Fruit fly (Drosophila melanogaster): ENCODE measurements around the gene Keap1.

Keap1 gene

DNA sequence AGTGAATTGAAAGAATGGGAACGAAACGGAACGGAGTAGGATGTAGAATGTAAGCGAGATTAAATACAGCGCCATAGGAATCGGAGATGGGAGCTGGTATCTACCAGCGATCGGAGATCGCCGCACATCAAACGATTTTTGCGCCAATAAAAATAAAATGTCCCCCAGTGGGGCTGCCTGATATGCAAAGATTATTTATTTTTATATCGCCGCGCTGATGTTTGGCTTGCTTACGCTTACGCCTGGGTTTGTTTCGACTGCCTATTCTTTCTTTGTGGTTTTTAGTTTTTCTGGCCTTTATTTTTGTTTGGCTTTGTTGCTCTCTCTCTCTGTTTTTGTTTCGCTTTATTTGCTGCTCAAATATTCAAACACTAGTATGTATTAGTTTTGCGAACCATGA lies 16.0 kb downstream of the Keap1 start:
- TF ChIP-seq Hnf4 (GFP tag; optimal IDR thresholded peaks at IDR 0.05) = no peak
- no peak for TF ChIP-seq Hr78 (GFP tag; optimal IDR thresholded peaks at IDR 0.05)
- no peak for TF ChIP-seq dl (GFP tag; optimal IDR thresholded peaks at IDR 0.05; ENCODE audit: insufficient read depth in 1 of 2, partially characterized antibody in 2 of 2)
- TF ChIP-seq Dfd (GFP tag; optimal IDR thresholded peaks at IDR 0.05) = no peak
- no peak for TF ChIP-seq OdsH (GFP tag; optimal IDR thresholded peaks at IDR 0.05)
- TF ChIP-seq fru (GFP tag; optimal IDR thresholded peaks at IDR 0.05) = no peak

DNA sequence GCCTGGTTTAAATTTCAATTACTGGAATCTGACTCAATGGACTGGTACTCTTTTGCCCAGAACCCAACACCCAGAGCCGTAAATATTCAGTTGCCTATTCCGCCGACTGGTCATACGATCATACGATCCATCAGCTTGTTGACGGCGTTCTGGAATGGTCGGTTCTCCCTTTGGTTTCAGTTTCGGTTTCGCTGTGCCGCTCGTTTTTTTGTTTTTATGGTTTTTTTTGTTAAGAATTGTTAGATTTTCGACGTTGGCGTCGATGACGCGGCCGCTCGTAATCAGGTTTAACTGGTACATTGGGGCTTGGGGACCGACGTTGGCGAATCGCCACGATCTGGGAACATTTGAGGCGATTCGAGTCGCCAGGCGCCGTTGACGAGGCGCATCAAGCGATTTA lies 17.0 kb downstream of the Keap1 start:
- TF ChIP-seq lola (GFP tag; optimal IDR thresholded peaks at IDR 0.05) (no peak), Dif (GFP tag; optimal IDR thresholded peaks at IDR 0.05; ENCODE audit: partially characterized antibody) (peak; percentile 27)

DNA sequence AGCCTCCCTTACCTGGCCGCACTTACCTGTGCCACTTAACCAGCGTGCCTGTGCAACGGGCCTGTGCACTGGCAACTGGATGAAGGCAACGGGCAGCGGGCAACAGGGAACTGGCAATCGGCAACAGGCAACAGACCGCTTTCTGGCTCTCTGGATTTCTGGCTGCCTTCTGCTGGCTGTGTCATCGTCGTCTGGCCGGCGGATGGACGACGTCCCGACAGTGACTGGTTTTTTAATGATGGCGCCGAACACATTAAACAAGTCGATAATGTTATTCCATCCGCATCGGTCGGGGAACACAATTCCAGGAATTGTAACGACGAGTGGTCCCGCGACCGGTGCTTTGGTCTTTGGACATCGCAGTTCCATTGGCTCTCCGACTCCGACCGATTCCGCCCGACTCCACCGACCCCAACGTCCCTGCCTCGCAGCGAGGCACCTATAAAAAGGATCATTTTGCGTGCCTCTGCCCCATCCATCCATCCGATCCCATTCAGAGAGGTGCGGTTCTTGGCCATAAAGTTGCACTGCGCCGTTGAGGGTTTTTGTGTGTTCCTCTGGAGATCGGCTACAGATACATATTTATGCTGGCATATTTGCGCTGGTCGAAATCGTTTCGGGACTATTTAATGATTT lies 17.9 kb downstream of the Keap1 start:
- TF ChIP-seq Hr83 (GFP tag; optimal IDR thresholded peaks at IDR 0.05; ENCODE audit: poor library complexity, severe bottlenecking) = peak; percentile 38
- peak in 1 of 2 experiments; percentile 9 for TF ChIP-seq dl (GFP tag; optimal IDR thresholded peaks at IDR 0.05; ENCODE audit: insufficient read depth in 1 of 2, partially characterized antibody in 2 of 2)
- TF ChIP-seq N (GFP tag; optimal IDR thresholded peaks at IDR 0.05) = no peak
- no peak for TF ChIP-seq lola (GFP tag; optimal IDR thresholded peaks at IDR 0.05)
- peak; percentile 56 for TF ChIP-seq Dif (GFP tag; optimal IDR thresholded peaks at IDR 0.05; ENCODE audit: partially characterized antibody)
- no peak for TF ChIP-seq jim (GFP tag; optimal IDR thresholded peaks at IDR 0.05)
- peak; percentile 2 for TF ChIP-seq HLH106 (tag; optimal IDR thresholded peaks at IDR 0.05)
- no peak for TF ChIP-seq dmrt93B (GFP tag; optimal IDR thresholded peaks at IDR 0.05)
- TF ChIP-seq br (GFP tag; optimal IDR thresholded peaks at IDR 0.05) = no peak
- TF ChIP-seq OdsH (GFP tag; optimal IDR thresholded peaks at IDR 0.05) = no peak
- peak; percentile 61 for TF ChIP-seq Rel (GFP tag; optimal IDR thresholded peaks at IDR 0.05)
- no peak for TF ChIP-seq Rel (tag; optimal IDR thresholded peaks at IDR 0.05)
- TF ChIP-seq Dfd (GFP tag; optimal IDR thresholded peaks at IDR 0.05) = no peak
- no peak for TF ChIP-seq sv (GFP tag; optimal IDR thresholded peaks at IDR 0.05)
- TF ChIP-seq Jra (GFP tag; optimal IDR thresholded peaks at IDR 0.05) = no peak
- peak; percentile 7 for TF ChIP-seq psq (GFP tag; optimal IDR thresholded peaks at IDR 0.05)
- peak; percentile 79 for TF ChIP-seq brk (GFP tag; optimal IDR thresholded peaks at IDR 0.05)
- TF ChIP-seq fru (GFP tag; optimal IDR thresholded peaks at IDR 0.05) = peak; percentile 32
- no peak for TF ChIP-seq h (GFP tag; optimal IDR thresholded peaks at IDR 0.05)
- TF ChIP-seq Myc (optimal IDR thresholded peaks at IDR 0.05) = no peak
- peak; percentile 29 for TF ChIP-seq Vsx2 (GFP tag; optimal IDR thresholded peaks at IDR 0.05; ENCODE audit: partially characterized antibody)

DNA sequence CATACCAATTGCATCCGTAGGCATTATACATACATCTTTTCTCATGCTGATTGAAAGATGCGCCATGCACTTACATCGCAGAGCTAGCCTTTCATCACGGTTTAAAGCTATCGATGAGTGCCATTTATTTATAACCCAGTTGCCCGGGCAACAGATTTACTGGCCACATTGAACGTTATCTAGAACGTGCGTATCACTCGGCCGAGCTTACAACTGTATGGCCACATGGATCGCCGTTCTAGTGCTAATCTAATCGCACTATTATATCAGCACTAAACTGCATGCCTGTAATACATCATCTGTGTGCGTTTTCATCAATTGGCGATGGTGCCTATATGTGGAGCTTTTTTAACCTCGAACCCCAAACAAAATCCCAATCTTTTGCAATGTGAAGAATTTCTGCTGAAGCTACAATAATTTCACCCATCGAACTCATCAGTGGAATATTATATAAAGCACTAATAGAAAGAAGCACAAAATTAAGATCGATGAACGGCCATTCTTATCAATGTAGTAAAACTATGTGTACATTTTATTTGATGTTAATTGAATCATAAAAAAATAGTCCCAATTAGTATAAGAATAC lies 18.8 kb downstream of the Keap1 start:
- TF ChIP-seq CG32264 (GFP tag; optimal IDR thresholded peaks at IDR 0.05) (no peak), Sp1 (GFP tag; optimal IDR thresholded peaks at IDR 0.05) (no peak), dmrt93B (GFP tag; optimal IDR thresholded peaks at IDR 0.05) (no peak), br (GFP tag; optimal IDR thresholded peaks at IDR 0.05) (no peak), usp (GFP tag; optimal IDR thresholded peaks at IDR 0.05) (no peak), dsf (GFP tag; optimal IDR thresholded peaks at IDR 0.05; ENCODE audit: borderline replicate concordance) (no peak)

DNA sequence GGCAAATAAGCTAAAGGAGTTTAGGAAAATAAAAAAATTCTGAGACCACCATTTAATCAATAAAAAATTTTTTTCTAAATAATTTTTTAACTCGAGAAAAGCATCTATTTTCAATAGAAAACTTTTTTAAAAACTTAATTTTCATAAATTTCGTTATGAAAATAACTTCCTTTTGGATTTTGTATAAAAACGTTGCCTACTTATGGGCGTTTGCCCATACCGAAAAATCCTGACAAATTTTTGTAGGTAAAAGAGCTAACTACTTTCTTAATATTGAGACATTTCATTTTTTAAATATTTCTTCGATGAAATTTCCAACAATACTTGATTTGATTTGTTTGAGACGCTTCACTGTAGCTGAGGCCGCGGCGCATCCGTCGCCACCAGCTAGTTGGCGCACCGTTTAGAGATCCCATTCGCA lies 19.5 kb downstream of the Keap1 start:
- TF ChIP-seq sv (GFP tag; optimal IDR thresholded peaks at IDR 0.05) (peak; percentile 32), CG32264 (GFP tag; optimal IDR thresholded peaks at IDR 0.05) (no peak), sage (GFP tag; optimal IDR thresholded peaks at IDR 0.05) (no peak), CrebA (GFP tag; optimal IDR thresholded peaks at IDR 0.05; ENCODE audit: borderline replicate concordance) (no peak), pan (optimal IDR thresholded peaks at IDR 0.05) (no peak), foxo (GFP tag; optimal IDR thresholded peaks at IDR 0.05) (peak in 1 of 2 experiments; percentile 20), CG9705 (GFP tag; optimal IDR thresholded peaks at IDR 0.05) (no peak), Mio (GFP tag; optimal IDR thresholded peaks at IDR 0.05) (no peak), brk (GFP tag; optimal IDR thresholded peaks at IDR 0.05) (no peak), woc (GFP tag; optimal IDR thresholded peaks at IDR 0.05) (peak; percentile 20), OdsH (GFP tag; optimal IDR thresholded peaks at IDR 0.05) (no peak), Dif (GFP tag; optimal IDR thresholded peaks at IDR 0.05; ENCODE audit: partially characterized antibody) (no peak), tai (GFP tag; optimal IDR thresholded peaks at IDR 0.05) (no peak), dmrt93B (GFP tag; optimal IDR thresholded peaks at IDR 0.05) (no peak), GATAd (GFP tag; optimal IDR thresholded peaks at IDR 0.05) (no peak), br (GFP tag; optimal IDR thresholded peaks at IDR 0.05) (no peak), Vsx2 (GFP tag; optimal IDR thresholded peaks at IDR 0.05; ENCODE audit: partially characterized antibody) (no peak), ey (GFP tag; optimal IDR thresholded peaks at IDR 0.05) (peak; percentile 31), dsf (GFP tag; optimal IDR thresholded peaks at IDR 0.05; ENCODE audit: borderline replicate concordance) (no peak), jim (GFP tag; optimal IDR thresholded peaks at IDR 0.05) (no peak), psq (GFP tag; optimal IDR thresholded peaks at IDR 0.05) (peak; percentile 12), HLH106 (tag; optimal IDR thresholded peaks at IDR 0.05) (no peak), Hnf4 (GFP tag; optimal IDR thresholded peaks at IDR 0.05) (no peak), N (GFP tag; optimal IDR thresholded peaks at IDR 0.05) (no peak), Jra (GFP tag; optimal IDR thresholded peaks at IDR 0.05) (no peak), Dfd (GFP tag; optimal IDR thresholded peaks at IDR 0.05) (no peak), Abd-B (GFP tag; optimal IDR thresholded peaks at IDR 0.05) (no peak), h (GFP tag; optimal IDR thresholded peaks at IDR 0.05) (no peak), Rel (GFP tag; optimal IDR thresholded peaks at IDR 0.05) (no peak), Rel (tag; optimal IDR thresholded peaks at IDR 0.05) (no peak), lola (GFP tag; optimal IDR thresholded peaks at IDR 0.05) (no peak)
